Worm (Caenorhabditis elegans): ENCODE data around the gene egl-15.

DNA sequence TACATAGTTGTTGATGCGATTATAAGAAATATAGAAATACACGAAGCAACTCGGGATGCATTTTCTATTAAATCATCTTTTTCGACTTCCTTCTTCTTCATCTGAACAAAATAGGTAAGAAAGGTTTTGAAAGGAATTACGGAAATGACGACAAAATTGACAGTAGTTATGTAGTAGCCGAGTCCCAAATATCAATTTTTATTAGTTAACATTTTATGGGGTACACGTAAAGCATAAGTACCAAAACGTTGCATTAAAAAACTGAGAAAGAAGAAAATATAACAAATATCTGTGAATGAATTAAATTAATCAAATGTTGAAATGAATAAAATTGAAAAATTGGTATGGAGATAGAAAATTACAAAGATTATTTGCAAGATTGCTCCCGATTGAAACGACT is 14.4 kb upstream of the egl-15 start, which contains the start of gene col-177:
- TF ChIP-seq mls-2 (tag; optimal IDR thresholded peaks at IDR 0.05): no peak
- TF ChIP-seq nhr-237 (tag; optimal IDR thresholded peaks at IDR 0.05): no peak
- TF ChIP-seq nhr-12 (tag; optimal IDR thresholded peaks at IDR 0.05): no peak
- TF ChIP-seq unc-62 (GFP tag; optimal IDR thresholded peaks at IDR 0.05): no peak
- TF ChIP-seq pha-4 (tag; optimal IDR thresholded peaks at IDR 0.05): no peak
- TF ChIP-seq sptf-1 (tag; optimal IDR thresholded peaks at IDR 0.05): no peak
- no peak for TF ChIP-seq elt-3 (tag; optimal IDR thresholded peaks at IDR 0.05)
- no peak for TF ChIP-seq unc-39 (tag; optimal IDR thresholded peaks at IDR 0.05)
- no peak for TF ChIP-seq ztf-11 (tag; optimal IDR thresholded peaks at IDR 0.05)
- no peak for TF ChIP-seq M03D4.4 (tag; optimal IDR thresholded peaks at IDR 0.05)
- TF ChIP-seq hlh-1 (tag; optimal IDR thresholded peaks at IDR 0.05): no peak
- no peak for TF ChIP-seq lin-13 (tag; optimal IDR thresholded peaks at IDR 0.05)
- no peak for TF ChIP-seq ham-2 (GFP tag; optimal IDR thresholded peaks at IDR 0.05)
- no peak for TF ChIP-seq ces-1 (GFP tag; optimal IDR thresholded peaks at IDR 0.05)

All from whole organism, mixed stage, embryonic.